Fruit fly (Drosophila melanogaster): Measurements from ENCODE around the gene Epg5.

- TF ChIP-seq CG8478 (optimal IDR thresholded peaks at IDR 0.05) (no peak), CTCF (optimal IDR thresholded peaks at IDR 0.05) (no peak)
Observed at dm6 chr3R:18703514-18703913, 55.2 kb downstream of the Epg5 start.

Measured in S2 (cell line).